Fruit fly (Drosophila melanogaster): Measurements from ENCODE around the gene bru2.

Gene bru2

dm6 chr2L:12347034-12347433, 3.0 kb downstream of the bru2 start:
- TF ChIP-seq Bgb (GFP tag; IDR thresholded peaks at IDR 0.05; ENCODE audit: partially characterized antibody) (no peak), CG4404 (GFP tag; IDR thresholded peaks at IDR 0.05) (no peak), chif (GFP tag; optimal IDR thresholded peaks at IDR 0.05) (no peak), org-1 (GFP tag; optimal IDR thresholded peaks at IDR 0.05) (no peak), ERR (GFP tag; optimal IDR thresholded peaks at IDR 0.05) (no peak), Optix (GFP tag; IDR thresholded peaks at IDR 0.05) (no peak), en (GFP tag; optimal IDR thresholded peaks at IDR 0.05) (no peak), Blimp-1 (GFP tag; optimal IDR thresholded peaks at IDR 0.05) (no peak), ewg (GFP tag; optimal IDR thresholded peaks at IDR 0.05) (no peak), mld (GFP tag; IDR thresholded peaks at IDR 0.05; ENCODE audit: partially characterized antibody) (no peak), B-H2 (GFP tag; optimal IDR thresholded peaks at IDR 0.05) (no peak), CG5245 (GFP tag; optimal IDR thresholded peaks at IDR 0.05) (no peak), fu2 (GFP tag; optimal IDR thresholded peaks at IDR 0.05) (no peak), run (tag; optimal IDR thresholded peaks at IDR 0.05) (no peak), CG10366 (GFP tag; IDR thresholded peaks at IDR 0.05) (no peak), sens (GFP tag) (peak; percentile 67), Ets65A (GFP tag) (peak; percentile 71), Dek (tag; optimal IDR thresholded peaks at IDR 0.05) (no peak), crol (GFP tag; IDR thresholded peaks at IDR 0.05) (peak; percentile 11; the same call in 1 of the 2 replicates), Kr (GFP tag; optimal IDR thresholded peaks at IDR 0.05) (no peak), Jarid2 (GFP tag; optimal IDR thresholded peaks at IDR 0.05) (no peak), CG7987 (GFP tag; optimal IDR thresholded peaks at IDR 0.05) (no peak), hb (GFP tag; IDR thresholded peaks at IDR 0.05; ENCODE audit: partially characterized antibody) (no peak), trh (GFP tag; optimal IDR thresholded peaks at IDR 0.05) (no peak)

DNA sequence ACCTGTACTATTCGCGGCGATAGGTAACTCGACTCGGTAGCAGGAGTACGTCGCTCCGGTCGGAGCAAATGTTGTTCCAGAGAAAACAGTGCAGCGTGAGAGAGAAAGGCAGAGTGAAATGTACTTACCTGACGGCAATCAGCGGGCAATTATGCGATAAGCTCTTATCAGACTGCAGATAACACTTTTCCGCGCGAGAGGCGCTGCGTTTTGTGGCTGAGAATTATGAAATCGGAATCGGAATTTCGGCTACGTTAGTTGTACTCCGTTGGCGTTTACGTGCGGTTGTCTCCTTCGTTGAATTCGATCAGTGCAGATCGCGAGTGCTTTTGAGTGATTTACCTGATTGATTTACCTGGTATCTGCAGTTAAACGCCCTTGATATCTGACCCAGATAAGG, 3.8 kb downstream of the bru2 start:
- no peak for TF ChIP-seq CrebB (tag; optimal IDR thresholded peaks at IDR 0.05)
- TF ChIP-seq schlank (tag; optimal IDR thresholded peaks at IDR 0.05) = no peak
- no peak for TF ChIP-seq CG11504 (tag; optimal IDR thresholded peaks at IDR 0.05)
- TF ChIP-seq ttk (GFP tag; IDR thresholded peaks at IDR 0.05) = no peak
- TF ChIP-seq CG13287 (GFP tag; IDR thresholded peaks at IDR 0.05; ENCODE audit: partially characterized antibody) = no peak
- TF ChIP-seq Drgx (GFP tag; IDR thresholded peaks at IDR 0.05) = no peak
- no peak for TF ChIP-seq CG4360 (GFP tag; IDR thresholded peaks at IDR 0.05)
- peak in 1 of 2 experiments; percentile 64 for TF ChIP-seq Pdp1 (GFP tag; optimal IDR thresholded peaks at IDR 0.05)
- no peak for TF ChIP-seq CG4424 (GFP tag; optimal IDR thresholded peaks at IDR 0.05)
- TF ChIP-seq CG11247 (GFP tag; IDR thresholded peaks at IDR 0.05) = no peak
- TF ChIP-seq kah (GFP tag; optimal IDR thresholded peaks at IDR 0.05) = no peak
- no peak for TF ChIP-seq croc (GFP tag; conservative IDR thresholded peaks at IDR 0.05)
- no peak for TF ChIP-seq CG9797 (GFP tag; optimal IDR thresholded peaks at IDR 0.05)
- TF ChIP-seq CG15011 (GFP tag; optimal IDR thresholded peaks at IDR 0.05) = no peak
- TF ChIP-seq CG30020 (tag; optimal IDR thresholded peaks at IDR 0.05) = no peak
- TF ChIP-seq CG1647 (GFP tag; optimal IDR thresholded peaks at IDR 0.05) = no peak
- no peak for TF ChIP-seq tgo (GFP tag; IDR thresholded peaks at IDR 0.05)
- peak; percentile 84 for TF ChIP-seq mirr (GFP tag; optimal IDR thresholded peaks at IDR 0.05)
- TF ChIP-seq grn (GFP tag; optimal IDR thresholded peaks at IDR 0.05) = peak; percentile 94
- TF ChIP-seq Dfd (GFP tag; optimal IDR thresholded peaks at IDR 0.05) = no peak
- peak; percentile 53 for TF ChIP-seq Jarid2 (GFP tag; optimal IDR thresholded peaks at IDR 0.05)
- TF ChIP-seq sd (tag; optimal IDR thresholded peaks at IDR 0.05) = peak; percentile 73
- TF ChIP-seq Bteb2 (GFP tag; optimal IDR thresholded peaks at IDR 0.05) = no peak
- no peak for TF ChIP-seq Adf1 (GFP tag; IDR thresholded peaks at IDR 0.05)
- TF ChIP-seq MTF-1 (GFP tag; optimal IDR thresholded peaks at IDR 0.05; ENCODE audit: borderline replicate concordance) = peak; percentile 29
- TF ChIP-seq chinmo (GFP tag; IDR thresholded peaks at IDR 0.05; ENCODE audit: partially characterized antibody) = no peak
- peak; percentile 19; the same call in 1 of the 3 replicates for TF ChIP-seq CG2199 (GFP tag; IDR thresholded peaks at IDR 0.05)
- TF ChIP-seq bsh (GFP tag; optimal IDR thresholded peaks at IDR 0.05) = no peak
- TF ChIP-seq fd96Cb (tag; optimal IDR thresholded peaks at IDR 0.05) = no peak

Measured in whole organism, embryonic.